Worm (Caenorhabditis elegans): Measurements from ENCODE around the gene eral-1.
A peak's percentile ranks its signal among the peaks of the same experiment; 100 is the strongest.

Gene eral-1

DNA sequence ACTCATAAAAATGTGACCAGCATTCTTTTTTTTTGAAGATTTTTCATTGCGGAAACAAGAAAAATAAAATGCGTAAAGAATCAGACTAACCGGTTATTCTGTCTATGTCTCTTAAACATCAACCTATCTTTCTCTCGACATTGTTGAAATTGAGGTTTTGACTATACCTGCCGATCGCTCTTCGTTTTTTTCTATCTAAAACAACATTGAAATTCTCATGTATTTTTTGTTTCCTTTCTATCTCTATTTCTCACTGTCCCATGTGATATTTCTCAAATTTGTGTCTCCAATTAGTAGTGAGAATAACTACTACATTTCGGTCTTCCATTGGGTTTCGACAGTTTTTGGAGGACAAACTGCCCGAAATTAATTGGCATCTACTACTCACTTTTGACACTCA lies 28.7 kb downstream of the eral-1 start:
- peak; percentile 12 for TF ChIP-seq lin-40 (tag; optimal IDR thresholded peaks at IDR 0.05)
- TF ChIP-seq ceh-58 (GFP tag; IDR thresholded peaks at IDR 0.05) = no peak
- peak; percentile 23 for TF ChIP-seq ceh-27 (GFP tag; optimal IDR thresholded peaks at IDR 0.05)

DNA sequence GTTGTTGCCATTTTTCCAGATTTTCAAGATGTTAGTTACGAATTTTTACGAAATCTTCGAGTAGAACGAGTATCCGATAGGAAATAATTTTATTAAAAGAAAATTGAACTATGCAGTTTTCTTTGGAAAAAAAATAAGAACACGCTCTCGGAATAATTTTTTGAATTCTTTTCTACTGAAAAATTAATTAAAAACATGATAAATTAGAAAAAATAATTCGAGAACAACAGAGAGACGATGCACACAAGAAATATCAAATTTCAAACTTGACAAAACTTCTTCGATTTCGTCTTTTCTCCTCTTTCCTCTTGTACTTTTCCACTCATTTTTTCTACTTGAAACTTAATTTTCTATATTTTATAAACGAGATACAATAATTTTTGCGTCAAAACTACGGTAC lies 29.6 kb downstream of the eral-1 start, which contains the start of gene F35H8.4:
F35H8.4 (minus strand) TSS at position 101 of the 400 bp plus-strand sequence.
- TF ChIP-seq tbx-9 (tag; optimal IDR thresholded peaks at IDR 0.05; ENCODE audit: borderline replicate concordance) = no peak
- no peak for TF ChIP-seq ztf-28 (GFP tag; IDR thresholded peaks at IDR 0.05)
- no peak for TF ChIP-seq fkh-3 (tag; optimal IDR thresholded peaks at IDR 0.05)
- TF ChIP-seq gei-17 (GFP tag; optimal IDR thresholded peaks at IDR 0.05) = no peak
- no peak for TF ChIP-seq mxl-1 (tag; optimal IDR thresholded peaks at IDR 0.05)
- no peak for TF ChIP-seq F10E7.11 (tag; optimal IDR thresholded peaks at IDR 0.05)
- TF ChIP-seq ets-4 (GFP tag; optimal IDR thresholded peaks at IDR 0.05) = no peak
- TF ChIP-seq C17E4.6 (GFP tag; IDR thresholded peaks at IDR 0.05) = no peak
- no peak for TF ChIP-seq madf-10 (tag; optimal IDR thresholded peaks at IDR 0.05)

DNA sequence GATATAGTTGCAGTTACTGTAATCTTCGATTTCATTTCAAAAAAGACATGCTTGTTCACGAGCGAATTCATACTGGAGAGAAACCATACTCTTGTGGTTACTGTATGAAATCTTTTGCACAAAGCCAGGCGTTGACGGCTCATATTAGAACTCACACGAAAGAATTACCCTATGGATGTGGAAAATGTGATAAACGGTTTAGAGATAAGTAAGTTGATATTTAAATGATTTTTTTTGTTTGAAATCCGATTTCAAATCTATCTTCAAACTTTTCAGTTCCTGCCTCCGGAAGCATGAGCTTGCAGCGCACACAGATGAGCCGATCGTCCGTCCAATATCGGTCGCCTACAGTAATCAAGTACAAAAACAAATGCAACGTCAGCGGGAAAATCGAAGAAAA lies 30.7 kb downstream of the eral-1 start:
- TF ChIP-seq T26A5.8 (tag; optimal IDR thresholded peaks at IDR 0.05) (no peak), B0336.3 (GFP tag; IDR thresholded peaks at IDR 0.05) (no peak), ztf-3 (GFP tag; optimal IDR thresholded peaks at IDR 0.05) (no peak), ztf-22 (GFP tag; optimal IDR thresholded peaks at IDR 0.05) (no peak), hmg-20 (GFP tag; IDR thresholded peaks at IDR 0.05) (no peak), ztf-28 (GFP tag; IDR thresholded peaks at IDR 0.05) (no peak), dpff-1 (tag; optimal IDR thresholded peaks at IDR 0.05) (no peak), Y79H2A.3 (GFP tag; conservative IDR thresholded peaks at IDR 0.05) (no peak), madf-8 (GFP tag; conservative IDR thresholded peaks at IDR 0.05) (no peak), hlh-12 (tag; optimal IDR thresholded peaks at IDR 0.05) (no peak), nhr-80 (tag; optimal IDR thresholded peaks at IDR 0.05) (no peak), egl-44 (GFP tag; IDR thresholded peaks at IDR 0.05) (no peak), chd-7 (tag; optimal IDR thresholded peaks at IDR 0.05) (no peak), attf-5 (GFP tag; optimal IDR thresholded peaks at IDR 0.05) (no peak), ZK185.1 (tag; optimal IDR thresholded peaks at IDR 0.05; ENCODE audit: poor library complexity, severe bottlenecking) (no peak), mxl-1 (tag; optimal IDR thresholded peaks at IDR 0.05) (no peak), gei-17 (GFP tag; optimal IDR thresholded peaks at IDR 0.05) (no peak), ceh-91 (GFP tag; IDR thresholded peaks at IDR 0.05) (no peak)

DNA sequence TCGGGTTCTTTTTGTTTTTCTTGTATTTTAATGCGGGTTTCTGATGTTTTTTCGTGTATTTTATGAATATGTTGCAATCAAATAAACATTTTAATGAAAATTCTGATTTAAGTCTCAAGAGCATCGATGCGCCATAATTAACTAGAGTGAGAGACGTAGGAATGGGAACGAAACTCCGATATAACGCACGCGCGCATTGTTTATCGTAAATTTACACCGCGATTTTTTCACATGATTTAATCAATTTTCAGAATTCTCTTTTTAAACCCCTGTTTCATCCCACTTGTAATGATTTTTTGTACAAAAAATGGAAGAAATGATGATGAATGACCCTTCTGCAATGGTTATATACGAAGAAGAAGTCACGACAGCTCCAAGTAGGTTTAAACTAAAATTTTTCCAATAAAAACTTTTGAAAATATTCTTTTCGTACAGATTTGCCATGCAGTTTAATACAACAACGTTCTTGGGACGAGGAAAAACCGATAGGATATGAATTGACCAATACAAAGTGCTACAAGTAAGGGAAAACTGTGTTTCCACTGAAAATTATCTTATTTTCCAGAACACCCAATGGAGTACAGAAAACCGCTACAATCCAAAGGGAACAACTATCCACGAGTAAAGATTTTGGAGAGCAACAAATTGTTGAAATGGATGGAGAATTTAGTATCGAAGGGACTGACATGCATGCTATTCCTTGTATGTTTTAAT lies 32.0 kb downstream of the eral-1 start, which contains the start of gene zfp-2:
zfp-2 (plus strand) TSS at position 214 of the 714 bp plus-strand sequence.
- TF ChIP-seq attf-3 (GFP tag; conservative IDR thresholded peaks at IDR 0.05) = peak; percentile 90
- TF ChIP-seq T07F8.4 (tag; optimal IDR thresholded peaks at IDR 0.05) = no peak

DNA sequence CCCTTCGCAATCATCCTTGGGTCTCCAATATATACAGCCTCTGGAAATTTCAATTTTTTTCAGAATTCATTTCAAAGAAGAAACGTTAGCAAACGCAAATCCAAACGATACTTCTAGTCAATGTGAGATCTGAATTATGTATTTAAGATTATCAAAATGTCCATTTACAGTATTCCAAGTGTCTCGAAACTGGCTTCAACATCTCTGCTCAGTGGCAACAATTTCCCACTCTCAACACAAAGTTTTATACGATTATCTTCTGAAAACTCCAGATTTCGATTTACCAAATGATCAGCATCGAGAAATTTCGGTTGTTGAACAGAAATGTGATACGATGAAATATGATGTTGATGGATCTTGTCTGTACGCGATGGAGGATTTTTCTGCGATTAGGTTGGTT lies 33.0 kb downstream of the eral-1 start:
- TF ChIP-seq nhr-90 (tag; optimal IDR thresholded peaks at IDR 0.05) (no peak), rec-8 (tag; optimal IDR thresholded peaks at IDR 0.05) (no peak), ceh-27 (GFP tag; optimal IDR thresholded peaks at IDR 0.05) (no peak), mcd-1 (GFP tag; IDR thresholded peaks at IDR 0.05) (no peak), K11D2.4 (GFP tag; IDR thresholded peaks at IDR 0.05) (no peak), nhr-179 (tag; optimal IDR thresholded peaks at IDR 0.05) (no peak), zim-3 (tag; optimal IDR thresholded peaks at IDR 0.05) (no peak), attf-3 (GFP tag; conservative IDR thresholded peaks at IDR 0.05) (no peak), zfh-2 (GFP tag; conservative IDR thresholded peaks at IDR 0.05) (no peak), Y95B8A.8 (GFP tag; IDR thresholded peaks at IDR 0.05) (no peak), ceh-40 (GFP tag; IDR thresholded peaks at IDR 0.05) (no peak), Y56A3A.18 (GFP tag; IDR thresholded peaks at IDR 0.05) (no peak), rpc-1 (optimal IDR thresholded peaks at IDR 0.05) (no peak), rpc-1 (tag; optimal IDR thresholded peaks at IDR 0.05) (no peak), F55B11.4 (tag; optimal IDR thresholded peaks at IDR 0.05; ENCODE audit: borderline replicate concordance, insufficient read depth) (no peak), Y53G8AR.9 (GFP tag; conservative IDR thresholded peaks at IDR 0.05) (no peak), ceh-79 (tag; optimal IDR thresholded peaks at IDR 0.05) (no peak)

Data from whole organism, young adult.